Worm (Caenorhabditis elegans) whole organism, L2 larva: ENCODE measurements around the gene ZK1127.13.

Experiments used
- C34F6.9 ChIP-seq: fragments of 150-350 bp; optimal IDR thresholded peaks from 2 replicates; lab custom pipeline; 2014; ENCODE audit warnings: missing biosample characterization, missing genetic modification characterization
- F13H6.1 ChIP-seq: sonication (generic microtip); optimal IDR thresholded peaks from 2 replicates; lab custom pipeline; 2016; ENCODE audit warnings: missing genetic modification characterization, missing compliant biosample characterization
- R02D3.7 ChIP-seq: fragments of 150-350 bp; optimal IDR thresholded peaks from 2 replicates; lab custom pipeline; 2014; ENCODE audit warnings: missing biosample characterization, missing genetic modification characterization
- Y55F3AM.14 ChIP-seq: fragments of 200-800 bp; sonication (Bioruptor generic); optimal IDR thresholded peaks from 2 replicates; lab custom pipeline; 2018; ENCODE audit warnings: mild to moderate bottlenecking, missing genetic modification characterization, missing compliant biosample characterization
- ZK546.5 ChIP-seq: sonication (generic microtip); optimal IDR thresholded peaks from 2 replicates; lab custom pipeline; 2017; ENCODE audit warnings: missing biosample characterization, missing genetic modification characterization
- alr-1 ChIP-seq: fragments of 150-350 bp; optimal IDR thresholded peaks from 2 replicates; lab custom pipeline; 2014; ENCODE audit warnings: missing biosample characterization, missing genetic modification characterization
- aly-2 ChIP-seq: fragments of 150-350 bp; optimal IDR thresholded peaks from 2 replicates; lab custom pipeline; 2014; ENCODE audit warnings: missing biosample characterization, missing genetic modification characterization
- ama-1 ChIP-seq: fragments of 150-350 bp; optimal IDR thresholded peaks from 2 replicates; lab custom pipeline; 2018; ENCODE audit warnings: inconsistent platforms
- blmp-1 ChIP-seq: sonication (generic microtip); optimal IDR thresholded peaks from 2 replicates; lab custom pipeline; 2017; ENCODE audit warnings: missing genetic modification characterization, mild to moderate bottlenecking, missing compliant biosample characterization, antibody characterized with exemption, moderate library complexity; ENCODE audit not compliant: insufficient read depth
- ceh-16 ChIP-seq: fragments of 150-350 bp; optimal IDR thresholded peaks from 2 replicates; lab custom pipeline; 2014; ENCODE audit warnings: missing biosample characterization, missing genetic modification characterization
- ceh-82 ChIP-seq: fragments of 150-350 bp; optimal IDR thresholded peaks from 2 replicates; lab custom pipeline; 2014; ENCODE audit warnings: missing biosample characterization, missing genetic modification characterization
- crh-2 ChIP-seq: sonication (generic microtip); optimal IDR thresholded peaks from 2 replicates; lab custom pipeline; 2017; ENCODE audit warnings: missing biosample characterization, missing genetic modification characterization
- dmd-4 ChIP-seq: sonication (generic microtip); optimal IDR thresholded peaks from 2 replicates; lab custom pipeline; 2017; ENCODE audit warnings: missing biosample characterization, missing genetic modification characterization
- egl-27 ChIP-seq: sonication (generic microtip); optimal IDR thresholded peaks from 3 replicates; lab custom pipeline; 2017; ENCODE audit warnings: missing biosample characterization, missing genetic modification reagents, missing genetic modification characterization
- elt-1 ChIP-seq: fragments of 150-350 bp; optimal IDR thresholded peaks from 2 replicates; lab custom pipeline; 2014; ENCODE audit warnings: missing biosample characterization, missing genetic modification characterization
- elt-3 ChIP-seq: sonication (generic microtip); optimal IDR thresholded peaks from 2 replicates; lab custom pipeline; 2017; ENCODE audit warnings: missing biosample characterization, missing genetic modification characterization
- fos-1 ChIP-seq: fragments of 150-350 bp; optimal IDR thresholded peaks from 2 replicates; lab custom pipeline; 2014; ENCODE audit warnings: missing biosample characterization, missing genetic modification characterization
- gmeb-1 ChIP-seq: fragments of 150-350 bp; optimal IDR thresholded peaks from 2 replicates; lab custom pipeline; 2014; ENCODE audit warnings: missing biosample characterization, missing genetic modification characterization
- lin-11 ChIP-seq: fragments of 150-350 bp; sonication (generic microtip); optimal IDR thresholded peaks from 2 replicates; lab custom pipeline; 2014; ENCODE audit warnings: missing biosample characterization, missing genetic modification characterization, inconsistent platforms, mixed read lengths
- lin-13 ChIP-seq: fragments of 150-350 bp; optimal IDR thresholded peaks from 2 replicates; lab custom pipeline; 2014; ENCODE audit warnings: missing biosample characterization, missing genetic modification reagents, missing genetic modification characterization
- lin-39 ChIP-seq: fragments of 150-350 bp; optimal IDR thresholded peaks from 2 replicates; lab custom pipeline; 2014; ENCODE audit warnings: missing biosample characterization, missing genetic modification reagents, missing genetic modification characterization
- lsy-2 ChIP-seq, 2 experiments: fragments of 150-350 bp in 1 of 2; sonication (generic microtip) in 1 of 2; optimal IDR thresholded peaks; 2 replicates each; lab custom pipeline; 2014 to 2017; ENCODE audit warnings: missing biosample characterization in 2 of 2, missing genetic modification characterization in 2 of 2
- mab-5 ChIP-seq: fragments of 150-350 bp; optimal IDR thresholded peaks from 2 replicates; lab custom pipeline; 2014; ENCODE audit warnings: missing biosample characterization, missing genetic modification characterization
- mbf-1 ChIP-seq: sonication (generic microtip); optimal IDR thresholded peaks from 2 replicates; lab custom pipeline; 2017; ENCODE audit warnings: missing biosample characterization, missing genetic modification characterization
- mdl-1 ChIP-seq, 2 experiments: fragments of 150-350 bp in 1 of 2; sonication (generic microtip) in 1 of 2; optimal IDR thresholded peaks; 2 replicates each; lab custom pipeline; 2017; ENCODE audit warnings: missing biosample characterization in 2 of 2, missing genetic modification characterization in 2 of 2
- nhr-10 ChIP-seq: sonication (generic microtip); optimal IDR thresholded peaks from 2 replicates; lab custom pipeline; 2017; ENCODE audit warnings: missing biosample characterization, missing genetic modification characterization
- nhr-11 ChIP-seq: fragments of 150-350 bp; optimal IDR thresholded peaks from 2 replicates; lab custom pipeline; 2014; ENCODE audit warnings: missing biosample characterization, missing genetic modification characterization
- nhr-12 ChIP-seq: fragments of 150-350 bp; optimal IDR thresholded peaks from 2 replicates; lab custom pipeline; 2014; ENCODE audit warnings: missing biosample characterization, missing genetic modification characterization
- nhr-129 ChIP-seq: fragments of 150-350 bp; optimal IDR thresholded peaks from 2 replicates; lab custom pipeline; 2014; ENCODE audit warnings: missing biosample characterization, missing genetic modification characterization
- nhr-21 ChIP-seq: fragments of 150-350 bp; optimal IDR thresholded peaks from 2 replicates; lab custom pipeline; 2014; ENCODE audit warnings: missing biosample characterization, missing genetic modification characterization
- nhr-23 ChIP-seq: fragments of 150-350 bp; optimal IDR thresholded peaks from 2 replicates; lab custom pipeline; 2014; ENCODE audit warnings: missing biosample characterization, missing genetic modification reagents, missing genetic modification characterization
- nhr-237 ChIP-seq: fragments of 150-350 bp; optimal IDR thresholded peaks from 2 replicates; lab custom pipeline; 2014; ENCODE audit warnings: missing biosample characterization, missing genetic modification characterization
- nhr-25 ChIP-seq: fragments of 150-350 bp; sonication (generic microtip); optimal IDR thresholded peaks from 3 replicates; lab custom pipeline; 2014; ENCODE audit warnings: missing biosample characterization, missing genetic modification characterization
- nhr-6 ChIP-seq: fragments of 150-350 bp; optimal IDR thresholded peaks from 2 replicates; lab custom pipeline; 2014; ENCODE audit warnings: missing biosample characterization, missing genetic modification characterization
- nhr-77 ChIP-seq: fragments of 150-350 bp; optimal IDR thresholded peaks from 2 replicates; lab custom pipeline; 2014; ENCODE audit warnings: missing biosample characterization, missing genetic modification characterization
- peb-1 ChIP-seq: fragments of 150-350 bp; optimal IDR thresholded peaks from 2 replicates; lab custom pipeline; 2014; ENCODE audit warnings: missing biosample characterization, missing genetic modification characterization
- sem-4 ChIP-seq: fragments of 150-350 bp; optimal IDR thresholded peaks from 2 replicates; lab custom pipeline; 2014; ENCODE audit warnings: missing biosample characterization, missing genetic modification reagents, missing genetic modification characterization
- skn-1 ChIP-seq: sonication (generic microtip); optimal IDR thresholded peaks from 2 replicates; lab custom pipeline; 2017; ENCODE audit warnings: missing biosample characterization, missing genetic modification characterization
- sma-3 ChIP-seq: sonication (generic microtip); optimal IDR thresholded peaks from 2 replicates; lab custom pipeline; 2016; ENCODE audit warnings: missing genetic modification reagents, missing genetic modification characterization, missing compliant biosample characterization
- sma-9 ChIP-seq, 2 experiments: fragments of 150-350 bp in 1 of 2; sonication (generic microtip) in 1 of 2; optimal IDR thresholded peaks; 2 replicates each; lab custom pipeline; 2014 to 2016; ENCODE audit warnings: missing genetic modification characterization in 2 of 2, mild to moderate bottlenecking in 1 of 2, missing biosample characterization in 1 of 2, missing compliant biosample characterization in 1 of 2, missing genetic modification reagents in 1 of 2, moderate library complexity in 1 of 2
- snpc-4 ChIP-seq: fragments of 150-350 bp; optimal IDR thresholded peaks from 2 replicates; lab custom pipeline; 2014; ENCODE audit warnings: missing biosample characterization, missing genetic modification characterization
- unc-39 ChIP-seq: fragments of 150-350 bp; optimal IDR thresholded peaks from 2 replicates; lab custom pipeline; 2014; ENCODE audit warnings: missing biosample characterization, missing genetic modification characterization
- unc-55 ChIP-seq: fragments of 150-350 bp; sonication (generic microtip); optimal IDR thresholded peaks from 3 replicates; lab custom pipeline; 2014; ENCODE audit warnings: missing biosample characterization, missing genetic modification reagents, missing genetic modification characterization
- unc-62 ChIP-seq: fragments of 150-350 bp; optimal IDR thresholded peaks from 2 replicates; lab custom pipeline; 2014; ENCODE audit warnings: missing biosample characterization, missing genetic modification reagents, missing genetic modification characterization
- zag-1 ChIP-seq: fragments of 150-350 bp; optimal IDR thresholded peaks from 2 replicates; lab custom pipeline; 2014; ENCODE audit warnings: missing biosample characterization, missing genetic modification characterization
- ztf-1 ChIP-seq: fragments of 200-800 bp; sonication (Bioruptor generic); conservative IDR thresholded peaks from 2 replicates; pipeline ENCODE4 v1.3.6; 2022; ENCODE audit warnings: missing genetic modification characterization, missing compliant biosample characterization
- ztf-11 ChIP-seq: sonication (generic microtip); optimal IDR thresholded peaks from 2 replicates; lab custom pipeline; 2017; ENCODE audit warnings: missing biosample characterization, missing genetic modification characterization
- ztf-4 ChIP-seq: fragments of 150-350 bp; optimal IDR thresholded peaks from 2 replicates; lab custom pipeline; 2014; ENCODE audit warnings: missing biosample characterization, missing genetic modification characterization

Gene ZK1127.13

DNA sequence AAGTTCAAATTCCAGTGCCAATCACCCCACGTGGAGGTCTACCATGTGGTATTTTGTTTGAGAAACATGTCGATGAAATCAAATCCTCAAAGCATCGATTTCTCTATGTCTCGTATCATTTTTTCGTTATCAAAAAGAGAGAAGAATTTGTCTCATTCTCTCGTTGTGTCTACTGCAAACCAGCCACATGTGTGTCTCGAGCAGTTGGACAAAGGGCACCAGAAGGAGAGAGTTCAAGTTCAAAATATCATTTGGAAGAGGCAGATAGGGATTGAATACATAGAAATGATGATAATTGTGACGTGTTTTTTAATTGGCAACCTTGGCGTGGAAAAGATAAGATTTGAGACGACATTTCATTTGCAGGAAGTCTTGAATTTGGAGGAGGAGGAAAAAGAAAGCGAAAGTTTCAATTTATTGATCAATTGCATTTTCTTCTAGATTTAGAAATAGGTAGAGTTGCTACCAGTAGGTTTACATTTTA lies 6.2 kb downstream of the ZK1127.13 start (continued):
- no peak for TF ChIP-seq nhr-23
- TF ChIP-seq ztf-1 (GFP tag; lab: Robert Waterston, UW): no peak
- no peak for TF ChIP-seq snpc-4 (tag; lab: Kevin White, UChicago)
- no peak for TF ChIP-seq aly-2 (tag; lab: Kevin White, UChicago)
- TF ChIP-seq crh-2 (tag; lab: Kevin White, UChicago): peak; percentile 85
- TF ChIP-seq unc-55 (GFP tag; lab: Kevin White, UChicago): no peak
- no peak for TF ChIP-seq dmd-4 (tag; lab: Kevin White, UChicago)
- no peak for TF ChIP-seq ztf-11 (tag; lab: Kevin White, UChicago)
- TF ChIP-seq ztf-4 (tag; lab: Kevin White, UChicago): peak; percentile 36
- TF ChIP-seq elt-1: no peak
- peak; percentile 95 for TF ChIP-seq sma-9 (GFP tag; optimal IDR thresholded peaks at IDR 0.05; lab: Kevin White, UChicago)
- no peak for TF ChIP-seq sma-9 (tag; optimal IDR thresholded peaks at IDR 0.05; lab: Kevin White, UChicago)
- TF ChIP-seq gmeb-1 (tag; lab: Kevin White, UChicago): peak; percentile 38
- TF ChIP-seq mab-5: peak; percentile 3
- no peak for TF ChIP-seq elt-3 (tag; lab: Kevin White, UChicago)
- TF ChIP-seq nhr-77 (tag; lab: Kevin White, UChicago): no peak
- peak; percentile 83 for TF ChIP-seq fos-1 (tag; lab: Kevin White, UChicago)
- peak; percentile 79 for TF ChIP-seq blmp-1 (tag; lab: Kevin White, UChicago)
- TF ChIP-seq egl-27 (tag; lab: Kevin White, UChicago): peak; percentile 20

DNA sequence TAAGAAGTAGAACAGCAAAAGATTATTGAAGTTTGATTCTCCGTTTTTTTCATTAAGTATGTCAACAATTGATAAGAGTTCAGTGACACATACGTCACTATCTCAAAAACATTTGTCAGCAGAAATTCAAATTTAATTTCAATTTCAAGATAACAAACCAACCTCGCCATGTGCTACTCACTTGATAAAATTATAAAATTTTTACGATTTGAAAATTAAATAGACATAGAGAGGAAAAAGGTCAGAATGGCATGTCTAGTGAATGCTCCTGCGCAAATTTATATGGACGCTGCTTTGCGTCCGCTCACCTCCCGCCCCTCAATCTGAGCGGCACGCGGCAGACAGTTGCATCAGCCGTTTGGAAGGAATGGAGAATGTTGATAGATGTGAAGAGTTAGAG lies 7.1 kb downstream of the ZK1127.13 start:
- TF ChIP-seq unc-39 (tag; lab: Kevin White, UChicago): no peak
- TF ChIP-seq crh-2 (tag; lab: Kevin White, UChicago): peak; percentile 58
- TF ChIP-seq nhr-77 (tag; lab: Kevin White, UChicago): no peak
- no peak for TF ChIP-seq zag-1 (tag; lab: Kevin White, UChicago)
- TF ChIP-seq nhr-25 (tag; lab: Kevin White, UChicago): no peak
- no peak for TF ChIP-seq nhr-237 (tag; lab: Kevin White, UChicago)
- no peak for TF ChIP-seq R02D3.7 (tag; lab: Kevin White, UChicago)
- TF ChIP-seq ama-1 (lab: Kevin White, UChicago): no peak
- TF ChIP-seq unc-62 (GFP tag; lab: Kevin White, UChicago): no peak
- no peak for TF ChIP-seq sem-4 (tag; lab: Kevin White, UChicago)
- TF ChIP-seq ZK546.5 (tag; lab: Kevin White, UChicago): no peak
- TF ChIP-seq nhr-129 (tag; lab: Kevin White, UChicago): peak; percentile 76
- no peak for TF ChIP-seq Y55F3AM.14 (GFP tag; lab: Kevin White, UChicago)
- TF ChIP-seq nhr-6 (tag; lab: Kevin White, UChicago): no peak
- no peak for TF ChIP-seq peb-1 (tag; lab: Kevin White, UChicago)
- no peak for TF ChIP-seq alr-1 (tag; lab: Kevin White, UChicago)
- TF ChIP-seq nhr-21 (tag; lab: Kevin White, UChicago): no peak
- no peak for TF ChIP-seq nhr-23
- no peak for TF ChIP-seq nhr-12 (tag; lab: Kevin White, UChicago)
- no peak for TF ChIP-seq mab-5
- TF ChIP-seq C34F6.9 (tag; lab: Kevin White, UChicago): no peak
- no peak for TF ChIP-seq ztf-1 (GFP tag; lab: Robert Waterston, UW)
- no peak for TF ChIP-seq ceh-82 (tag; lab: Kevin White, UChicago)
- no peak for TF ChIP-seq ceh-16 (tag; lab: Kevin White, UChicago)
- TF ChIP-seq ztf-11 (tag; lab: Kevin White, UChicago): no peak
- peak; percentile 65 for TF ChIP-seq sma-9 (GFP tag; optimal IDR thresholded peaks at IDR 0.05; lab: Kevin White, UChicago)
- no peak for TF ChIP-seq sma-9 (tag; optimal IDR thresholded peaks at IDR 0.05; lab: Kevin White, UChicago)
- TF ChIP-seq elt-1: no peak
- peak; percentile 55 for TF ChIP-seq F13H6.1 (tag; lab: Kevin White, UChicago)
- no peak for TF ChIP-seq unc-55 (GFP tag; lab: Kevin White, UChicago)
- no peak for TF ChIP-seq dmd-4 (tag; lab: Kevin White, UChicago)
- no peak for TF ChIP-seq lin-13 (GFP tag; lab: Kevin White, UChicago)
- TF ChIP-seq mbf-1 (tag; lab: Kevin White, UChicago): no peak
- TF ChIP-seq aly-2 (tag; lab: Kevin White, UChicago): no peak
- TF ChIP-seq egl-27 (tag; lab: Kevin White, UChicago): no peak
- TF ChIP-seq nhr-10 (tag; lab: Kevin White, UChicago): no peak
- no peak for TF ChIP-seq snpc-4 (tag; lab: Kevin White, UChicago)
- TF ChIP-seq mdl-1 (tag; optimal IDR thresholded peaks at IDR 0.05; lab: Kevin White, UChicago): no peak
- peak; percentile 29 for TF ChIP-seq gmeb-1 (tag; lab: Kevin White, UChicago)
- TF ChIP-seq fos-1 (tag; lab: Kevin White, UChicago): peak; percentile 83
- TF ChIP-seq lsy-2 (tag; optimal IDR thresholded peaks at IDR 0.05; lab: Kevin White, UChicago): peak in 1 of 2 experiments; percentile 7
- peak; percentile 92 for TF ChIP-seq skn-1 (tag; lab: Kevin White, UChicago)
- TF ChIP-seq blmp-1 (tag; lab: Kevin White, UChicago): no peak
- no peak for TF ChIP-seq ztf-4 (tag; lab: Kevin White, UChicago)
- no peak for TF ChIP-seq elt-3 (tag; lab: Kevin White, UChicago)
- peak; percentile 14 for TF ChIP-seq sma-3 (GFP tag; lab: Kevin White, UChicago)
- no peak for TF ChIP-seq nhr-11 (tag; lab: Kevin White, UChicago)
- no peak for TF ChIP-seq lin-39
- TF ChIP-seq lin-11 (tag; lab: Kevin White, UChicago): no peak
